Worm (Caenorhabditis elegans): ENCODE data around the gene Y110A2AL.3.

ce11 chrII:2885518-2886449 lies 18.9 kb downstream of the Y110A2AL.3 start:
- TF ChIP-seq ceh-27 (GFP tag; optimal IDR thresholded peaks at IDR 0.05) = no peak
- no peak for TF ChIP-seq egl-44 (GFP tag; IDR thresholded peaks at IDR 0.05)
- TF ChIP-seq ama-1 (optimal IDR thresholded peaks at IDR 0.05) = no peak
- no peak for TF ChIP-seq ama-1 (GFP tag; optimal IDR thresholded peaks at IDR 0.05)
- TF ChIP-seq pha-4 (tag; optimal IDR thresholded peaks at IDR 0.05) = no peak
- no peak for TF ChIP-seq efl-1 (GFP tag; optimal IDR thresholded peaks at IDR 0.05)
- TF ChIP-seq F49E8.2 (tag; optimal IDR thresholded peaks at IDR 0.05; ENCODE audit: insufficient read depth) = no peak
- no peak for TF ChIP-seq cebp-1 (GFP tag; IDR thresholded peaks at IDR 0.05)
- no peak for TF ChIP-seq cebp-1 (tag; optimal IDR thresholded peaks at IDR 0.05)
- no peak for TF ChIP-seq sea-2 (GFP tag; IDR thresholded peaks at IDR 0.05)
